Fruit fly (Drosophila melanogaster): ENCODE results near the gene CG6454.

dm6 chr3R:24372662-24373061, 23.7 kb downstream of the CG6454 start, which contains the start of gene CG17782:
- TF ChIP-seq CG14655 (GFP tag; optimal IDR thresholded peaks at IDR 0.05) (no peak), fd96Ca (GFP tag; IDR thresholded peaks at IDR 0.05) (no peak), CG8159 (tag; optimal IDR thresholded peaks at IDR 0.05) (no peak)
